Fruit fly (Drosophila melanogaster) whole organism, prepupa: ENCODE results near the gene Dredd.
A peak's percentile ranks its signal among the peaks of the same experiment; 100 is the strongest.

ENCODE experiments used
- Blimp-1 ChIP-seq: fragments of 200-800 bp; sonication (Bioruptor generic); optimal IDR thresholded peaks from 3 replicates; lab custom pipeline; 2017; ENCODE audit warnings: missing biosample characterization, missing genetic modification characterization, mild to moderate bottlenecking, moderate library complexity, missing genetic modification reagents
- CG10669 ChIP-seq: fragments of 200-800 bp; sonication (Bioruptor generic); optimal IDR thresholded peaks from 3 replicates; lab custom pipeline; 2018; ENCODE audit warnings: missing biosample characterization, mild to moderate bottlenecking, missing genetic modification characterization, moderate library complexity
- CG11294 ChIP-seq: fragments of 200-800 bp; sonication (Bioruptor generic); IDR thresholded peaks from 2 replicates; pipeline ENCODE4 v1.3.6; 2022; ENCODE audit warnings: missing biosample characterization, missing genetic modification characterization
- CG11762 ChIP-seq: fragments of 200-800 bp; sonication (Bioruptor generic); optimal IDR thresholded peaks from 3 replicates; lab custom pipeline; 2016; ENCODE audit warnings: missing biosample characterization, missing genetic modification characterization; ENCODE audit not compliant: insufficient read depth
- CG11902 ChIP-seq: fragments of 200-800 bp; sonication (Bioruptor generic); optimal IDR thresholded peaks from 3 replicates; lab custom pipeline; 2016; ENCODE audit warnings: missing biosample characterization, missing genetic modification characterization
- CG15336 ChIP-seq: fragments of 200-800 bp; sonication (Bioruptor generic); IDR thresholded peaks from 2 replicates; pipeline ENCODE4 v1.3.6; 2022; ENCODE audit warnings: missing biosample characterization, missing genetic modification characterization
- CG1621 ChIP-seq: fragments of 200-800 bp; sonication (Bioruptor generic); optimal IDR thresholded peaks from 3 replicates; lab custom pipeline; 2018; ENCODE audit warnings: missing biosample characterization, mild to moderate bottlenecking, missing genetic modification characterization
- CG3032 ChIP-seq: fragments of 200-800 bp; optimal IDR thresholded peaks from 2 replicates; lab custom pipeline; 2019; ENCODE audit warnings: missing biosample characterization, mild to moderate bottlenecking, missing genetic modification characterization, moderate library complexity
- CG31627 ChIP-seq: fragments of 200-800 bp; sonication (Bioruptor generic); optimal IDR thresholded peaks from 3 replicates; lab custom pipeline; 2016; ENCODE audit warnings: missing biosample characterization, missing genetic modification characterization
- CG32006 ChIP-seq: fragments of 200-800 bp; sonication (Bioruptor generic); optimal IDR thresholded peaks from 3 replicates; lab custom pipeline; 2017; ENCODE audit warnings: missing biosample characterization, mild to moderate bottlenecking, missing genetic modification characterization
- CG3919 ChIP-seq: fragments of 200-800 bp; sonication (Bioruptor generic); optimal IDR thresholded peaks from 3 replicates; lab custom pipeline; 2016; ENCODE audit warnings: missing biosample characterization, missing genetic modification characterization
- CG4318 ChIP-seq: fragments of 200-800 bp; sonication (Bioruptor generic); optimal IDR thresholded peaks from 3 replicates; lab custom pipeline; 2017; ENCODE audit warnings: missing biosample characterization, mild to moderate bottlenecking, missing genetic modification characterization
- CG6163 ChIP-seq: fragments of 200-800 bp; sonication (Bioruptor generic); IDR thresholded peaks from 3 replicates; pipeline ENCODE4 v1.3.6; 2022; ENCODE audit warnings: missing biosample characterization, missing genetic modification characterization
- CG6276 ChIP-seq: fragments of 200-800 bp; sonication (Bioruptor generic); optimal IDR thresholded peaks from 2 replicates; lab custom pipeline; 2017; ENCODE audit warnings: missing biosample characterization, mild to moderate bottlenecking, missing genetic modification characterization
- CG6808 ChIP-seq: fragments of 200-800 bp; sonication (Bioruptor generic); optimal IDR thresholded peaks from 3 replicates; lab custom pipeline; 2017; ENCODE audit warnings: missing biosample characterization, missing genetic modification characterization, mild to moderate bottlenecking, moderate library complexity, missing genetic modification reagents
- CG7368 ChIP-seq: fragments of 200-800 bp; sonication (Bioruptor generic); optimal IDR thresholded peaks from 3 replicates; lab custom pipeline; 2016; ENCODE audit warnings: missing biosample characterization, missing genetic modification characterization
- CG8119 ChIP-seq: fragments of 200-800 bp; sonication (Bioruptor generic); IDR thresholded peaks from 3 replicates; pipeline ENCODE4 v1.3.6; 2022; ENCODE audit warnings: missing biosample characterization, missing genetic modification characterization
- CG8319 ChIP-seq: fragments of 200-800 bp; sonication (Bioruptor generic); optimal IDR thresholded peaks from 3 replicates; lab custom pipeline; 2016; ENCODE audit warnings: missing biosample characterization, missing genetic modification characterization
- CG8632 ChIP-seq: fragments of 200-800 bp; sonication (Bioruptor generic); optimal IDR thresholded peaks from 3 replicates; lab custom pipeline; 2016; ENCODE audit warnings: missing biosample characterization, missing genetic modification characterization
- Eip75B ChIP-seq: fragments of 200-800 bp; sonication (Bioruptor generic); optimal IDR thresholded peaks from 3 replicates; lab custom pipeline; 2016; ENCODE audit warnings: missing biosample characterization, missing genetic modification characterization
- Eip93F ChIP-seq: fragments of 200-800 bp; sonication (Bioruptor generic); optimal IDR thresholded peaks from 2 replicates; lab custom pipeline; 2016; ENCODE audit warnings: missing biosample characterization, mild to moderate bottlenecking, missing genetic modification characterization
- Ets21C ChIP-seq: fragments of 200-800 bp; sonication (Bioruptor generic); optimal IDR thresholded peaks from 3 replicates; lab custom pipeline; 2016; ENCODE audit warnings: missing biosample characterization, missing genetic modification characterization
- Ets96B ChIP-seq: fragments of 200-800 bp; optimal IDR thresholded peaks from 2 replicates; lab custom pipeline; 2019; ENCODE audit warnings: missing biosample characterization, mild to moderate bottlenecking, missing genetic modification characterization, moderate library complexity
- Gug ChIP-seq: fragments of 200-800 bp; sonication (Bioruptor generic); IDR thresholded peaks from 2 replicates; pipeline ENCODE4 v1.3.6; 2022; ENCODE audit warnings: missing biosample characterization, missing genetic modification characterization
- Hr38 ChIP-seq: sonication (Bioruptor generic); optimal IDR thresholded peaks from 2 replicates; lab custom pipeline; 2016; ENCODE audit warnings: missing biosample characterization, missing genetic modification characterization
- Hr39 ChIP-seq: fragments of 200-800 bp; sonication (Bioruptor generic); optimal IDR thresholded peaks from 2 replicates; lab custom pipeline; 2016; ENCODE audit warnings: missing biosample characterization, missing genetic modification characterization
- Hr4 ChIP-seq: fragments of 200-800 bp; sonication (Bioruptor generic); optimal IDR thresholded peaks from 3 replicates; lab custom pipeline; 2016; ENCODE audit warnings: missing biosample characterization, missing genetic modification characterization
- Lpt ChIP-seq: fragments of 200-800 bp; sonication (Bioruptor generic); optimal IDR thresholded peaks from 3 replicates; lab custom pipeline; 2016; ENCODE audit warnings: missing biosample characterization, missing genetic modification characterization
- Met ChIP-seq: fragments of 200-800 bp; sonication (Bioruptor generic); optimal IDR thresholded peaks from 3 replicates; lab custom pipeline; 2016; ENCODE audit warnings: missing biosample characterization, missing genetic modification characterization
- OdsH ChIP-seq: fragments of 200-800 bp; sonication (Bioruptor generic); optimal IDR thresholded peaks from 3 replicates; lab custom pipeline; 2016; ENCODE audit warnings: missing biosample characterization, missing genetic modification characterization
- Smox ChIP-seq: fragments of 200-800 bp; sonication (Bioruptor generic); optimal IDR thresholded peaks from 3 replicates; lab custom pipeline; 2016; ENCODE audit warnings: missing biosample characterization, missing genetic modification characterization
- Sox102F ChIP-seq: fragments of 200-800 bp; sonication (Bioruptor generic); optimal IDR thresholded peaks from 2 replicates; lab custom pipeline; 2016; ENCODE audit warnings: missing biosample characterization, mild to moderate bottlenecking, missing genetic modification characterization
- Sox14 ChIP-seq: fragments of 200-800 bp; sonication (Bioruptor generic); optimal IDR thresholded peaks from 3 replicates; lab custom pipeline; 2016; ENCODE audit warnings: missing biosample characterization, missing genetic modification characterization
- Sox15 ChIP-seq: fragments of 200-800 bp; sonication (Bioruptor generic); optimal IDR thresholded peaks from 3 replicates; lab custom pipeline; 2016; ENCODE audit warnings: missing biosample characterization, missing genetic modification characterization
- achi ChIP-seq: fragments of 200-800 bp; sonication (Bioruptor generic); optimal IDR thresholded peaks from 3 replicates; lab custom pipeline; 2016; ENCODE audit warnings: missing biosample characterization, missing genetic modification characterization
- acj6 ChIP-seq: fragments of 200-800 bp; sonication (Bioruptor generic); optimal IDR thresholded peaks from 3 replicates; lab custom pipeline; 2016; ENCODE audit warnings: missing biosample characterization, missing genetic modification characterization
- cyc ChIP-seq: fragments of 200-800 bp; sonication (Bioruptor generic); optimal IDR thresholded peaks from 3 replicates; lab custom pipeline; 2016; ENCODE audit warnings: missing biosample characterization, missing genetic modification characterization
- dac ChIP-seq: fragments of 200-800 bp; sonication (Bioruptor generic); optimal IDR thresholded peaks from 2 replicates; lab custom pipeline; 2017; ENCODE audit warnings: missing biosample characterization, mild to moderate bottlenecking, missing genetic modification characterization
- dsx ChIP-seq: fragments of 200-800 bp; optimal IDR thresholded peaks from 3 replicates; lab custom pipeline; 2019; ENCODE audit warnings: missing biosample characterization, mild to moderate bottlenecking, missing genetic modification characterization, moderate library complexity; ENCODE audit not compliant: poor library complexity, severe bottlenecking
- eg ChIP-seq: fragments of 200-800 bp; sonication (Bioruptor generic); IDR thresholded peaks from 3 replicates; pipeline ENCODE4 v1.3.6; 2022; ENCODE audit warnings: missing biosample characterization, missing genetic modification characterization
- esn ChIP-seq: fragments of 200-800 bp; sonication (Bioruptor generic); optimal IDR thresholded peaks from 2 replicates; lab custom pipeline; 2016; ENCODE audit warnings: missing biosample characterization, mild to moderate bottlenecking, missing genetic modification characterization, moderate library complexity
- fd59A ChIP-seq: fragments of 200-800 bp; sonication (Bioruptor generic); optimal IDR thresholded peaks from 2 replicates; lab custom pipeline; 2017; ENCODE audit warnings: missing biosample characterization, mild to moderate bottlenecking, missing genetic modification characterization, missing genetic modification reagents
- fd85E ChIP-seq: fragments of 200-800 bp; sonication (Bioruptor generic); optimal IDR thresholded peaks from 3 replicates; lab custom pipeline; 2016; ENCODE audit warnings: missing biosample characterization, missing genetic modification characterization
- fkh ChIP-seq: fragments of 200-800 bp; sonication (Bioruptor generic); optimal IDR thresholded peaks from 3 replicates; lab custom pipeline; 2017; ENCODE audit warnings: missing biosample characterization, mild to moderate bottlenecking, missing genetic modification characterization, moderate library complexity
- lz ChIP-seq: fragments of 200-800 bp; sonication (Bioruptor generic); optimal IDR thresholded peaks from 3 replicates; lab custom pipeline; 2016; ENCODE audit warnings: missing biosample characterization, missing genetic modification characterization
- net ChIP-seq: fragments of 200-800 bp; sonication (Bioruptor generic); optimal IDR thresholded peaks from 3 replicates; lab custom pipeline; 2016; ENCODE audit warnings: missing biosample characterization, missing genetic modification characterization
- pdm3 ChIP-seq: fragments of 200-800 bp; sonication (Bioruptor generic); optimal IDR thresholded peaks from 3 replicates; lab custom pipeline; 2016; ENCODE audit warnings: missing biosample characterization, missing genetic modification characterization
- salr ChIP-seq, 2 experiments: fragments of 200-800 bp; sonication (Bioruptor generic); optimal IDR thresholded peaks; 3 replicates each; lab custom pipeline; 2016 to 2018; ENCODE audit warnings: missing biosample characterization in 2 of 2, missing genetic modification characterization in 2 of 2, mild to moderate bottlenecking in 1 of 2
- spab ChIP-seq: fragments of 200-800 bp; sonication (Bioruptor generic); optimal IDR thresholded peaks from 2 replicates; lab custom pipeline; 2017; ENCODE audit warnings: missing biosample characterization, mild to moderate bottlenecking, missing genetic modification characterization, missing genetic modification reagents
- ss ChIP-seq, 2 experiments: fragments of 200-800 bp; sonication (Bioruptor generic); optimal IDR thresholded peaks; 2 replicates in 1 of 2; 3 replicates in 1 of 2; lab custom pipeline; 2017 to 2018; ENCODE audit warnings: mild to moderate bottlenecking in 2 of 2, missing biosample characterization in 2 of 2, missing genetic modification characterization in 2 of 2, moderate library complexity in 1 of 2
- svp ChIP-seq: fragments of 200-800 bp; sonication (Bioruptor generic); peaks from one replicate; lab custom pipeline; 2016; ENCODE audit warnings: missing biosample characterization, missing genetic modification characterization
- vri ChIP-seq: fragments of 200-800 bp; sonication (Bioruptor generic); optimal IDR thresholded peaks from 3 replicates; lab custom pipeline; 2016; ENCODE audit warnings: missing biosample characterization, mild to moderate bottlenecking, missing genetic modification characterization

Gene Dredd

dm6 chrX:654949-655348 lies 19.6 kb upstream of the Dredd start:
- TF ChIP-seq CG8119 (GFP tag; lab: Robert Waterston, UW): peak; percentile 96
- peak; percentile 95 for TF ChIP-seq CG7368 (GFP tag; lab: Kevin White, UChicago)
- TF ChIP-seq net (GFP tag; lab: Kevin White, UChicago): peak; percentile 97
- peak; percentile 97 for TF ChIP-seq Met
- peak; percentile 92 for TF ChIP-seq Ets96B (tag; lab: Kevin White, UChicago)
- peak; percentile 96 for TF ChIP-seq CG1621 (tag; lab: Kevin White, UChicago)
- peak; percentile 99 for TF ChIP-seq CG6163 (GFP tag; lab: Robert Waterston, UW)
- peak; percentile 83 for TF ChIP-seq fkh
- TF ChIP-seq Ets21C: peak; percentile 94
- TF ChIP-seq Hr39 (GFP tag; lab: Kevin White, UChicago): peak; percentile 97
- TF ChIP-seq eg (GFP tag; lab: Robert Waterston, UW): peak; percentile 99
- TF ChIP-seq pdm3 (GFP tag; lab: Kevin White, UChicago): peak; percentile 97
- peak; percentile 95 for TF ChIP-seq Eip75B (GFP tag; lab: Kevin White, UChicago)
- peak; percentile 95 for TF ChIP-seq acj6
- peak; percentile 93 to 96 for TF ChIP-seq ss (GFP tag; optimal IDR thresholded peaks at IDR 0.05; lab: Kevin White, UChicago)
- peak; percentile 87 for TF ChIP-seq Blimp-1
- TF ChIP-seq dsx (GFP tag; lab: Kevin White, UChicago): peak; percentile 89
- TF ChIP-seq CG11294 (GFP tag; lab: Robert Waterston, UW): peak; percentile 96
- TF ChIP-seq CG15336 (GFP tag; lab: Robert Waterston, UW): peak; percentile 98
- peak; percentile 93 for TF ChIP-seq Eip93F
- TF ChIP-seq Sox15 (GFP tag; lab: Kevin White, UChicago): peak; percentile 93
- TF ChIP-seq cyc: peak; percentile 97
- peak; percentile 91 for TF ChIP-seq spab
- peak; percentile 96 for TF ChIP-seq CG3919 (GFP tag; lab: Kevin White, UChicago)
- TF ChIP-seq OdsH (GFP tag; lab: Kevin White, UChicago): peak; percentile 97
- peak; percentile 96 for TF ChIP-seq esn (GFP tag; lab: Kevin White, UChicago)
- TF ChIP-seq vri (GFP tag; lab: Kevin White, UChicago): peak; percentile 95
- TF ChIP-seq CG32006 (GFP tag; lab: Kevin White, UChicago): peak; percentile 96
- peak; percentile 94 for TF ChIP-seq CG11762 (GFP tag; lab: Kevin White, UChicago)
- TF ChIP-seq fd85E (GFP tag; lab: Kevin White, UChicago): peak; percentile 91
- peak; percentile 97 for TF ChIP-seq Gug (GFP tag; lab: Robert Waterston, UW)
- peak; percentile 95 for TF ChIP-seq achi (GFP tag; lab: Kevin White, UChicago)
- TF ChIP-seq lz: peak; percentile 96
- peak; percentile 96 for TF ChIP-seq Smox (GFP tag; lab: Kevin White, UChicago)
- peak; percentile 96 for TF ChIP-seq Sox102F
- peak; percentile 94 for TF ChIP-seq fd59A (GFP tag; lab: Kevin White, UChicago)
- TF ChIP-seq Lpt (GFP tag; lab: Kevin White, UChicago): peak; percentile 95
- TF ChIP-seq svp (GFP tag; lab: Kevin White, UChicago): peak; percentile 98
- peak; percentile 93 for TF ChIP-seq CG11902 (GFP tag; lab: Kevin White, UChicago)
- TF ChIP-seq salr (GFP tag; optimal IDR thresholded peaks at IDR 0.05; lab: Kevin White, UChicago): peak; percentile 82 to 92
- peak; percentile 94 for TF ChIP-seq CG8319
- TF ChIP-seq CG10669 (GFP tag; lab: Kevin White, UChicago): peak; percentile 94
- peak; percentile 95 for TF ChIP-seq CG6276 (GFP tag; lab: Kevin White, UChicago)
- TF ChIP-seq CG3032 (tag; lab: Kevin White, UChicago): peak; percentile 94
- peak; percentile 95 for TF ChIP-seq Hr4 (GFP tag; lab: Kevin White, UChicago)
- peak; percentile 86 for TF ChIP-seq Hr38 (GFP tag; lab: Kevin White, UChicago)
- TF ChIP-seq CG8632 (GFP tag; lab: Kevin White, UChicago): peak; percentile 93
- peak; percentile 95 for TF ChIP-seq dac (GFP tag; lab: Kevin White, UChicago)
- TF ChIP-seq CG31627 (GFP tag; lab: Kevin White, UChicago): peak; percentile 97
- TF ChIP-seq CG6808 (GFP tag; lab: Kevin White, UChicago): peak; percentile 95
- no peak for TF ChIP-seq CG4318 (GFP tag; lab: Kevin White, UChicago)
- peak; percentile 97 for TF ChIP-seq Sox14 (GFP tag; lab: Kevin White, UChicago)
